Fruit fly (Drosophila melanogaster) whole organism, embryonic: ENCODE results near the gene Trim9.

Experiments used
- ATbp ChIP-seq: fragments of 200-800 bp; sonication (Bioruptor generic); optimal IDR thresholded peaks from 2 replicates; lab custom pipeline; 2017; ENCODE audit warnings: missing biosample characterization, mild to moderate bottlenecking, missing genetic modification characterization, missing genetic modification reagents
- Atf6 ChIP-seq: fragments of 200-800 bp; sonication (Bioruptor generic); IDR thresholded peaks from 2 replicates; pipeline ENCODE4 v1.3.6; 2022; ENCODE audit warnings: missing biosample characterization, missing genetic modification characterization
- CG10274 ChIP-seq: fragments of 200-800 bp; sonication (Bioruptor generic); optimal IDR thresholded peaks from 3 replicates; lab custom pipeline; 2017; ENCODE audit warnings: missing biosample characterization, mild to moderate bottlenecking, missing genetic modification characterization
- CG10321 ChIP-seq: fragments of 200-800 bp; sonication (Bioruptor generic); IDR thresholded peaks from 2 replicates; pipeline ENCODE4 v1.3.6; 2022; ENCODE audit warnings: missing biosample characterization, missing genetic modification characterization
- CG11398 ChIP-seq: fragments of 200-800 bp; sonication (Bioruptor generic); optimal IDR thresholded peaks from 2 replicates; lab custom pipeline; 2016; ENCODE audit warnings: missing biosample characterization, missing genetic modification characterization
- CG11695 ChIP-seq: fragments of 200-800 bp; sonication (Bioruptor generic); IDR thresholded peaks from 3 replicates; pipeline ENCODE4 v1.3.6; 2022; ENCODE audit warnings: missing biosample characterization, missing genetic modification characterization
- CG12219 ChIP-seq: fragments of 200-800 bp; sonication (Bioruptor generic); optimal IDR thresholded peaks from 3 replicates; lab custom pipeline; 2018; ENCODE audit warnings: missing biosample characterization, mild to moderate bottlenecking, missing genetic modification characterization
- CG12769 ChIP-seq: fragments of 200-800 bp; sonication (Bioruptor generic); optimal IDR thresholded peaks from 2 replicates; lab custom pipeline; 2019; ENCODE audit warnings: missing biosample characterization, mild to moderate bottlenecking, missing genetic modification characterization, moderate library complexity
- CG14050 ChIP-seq: fragments of 200-800 bp; sonication (Bioruptor generic); IDR thresholded peaks from 3 replicates; pipeline ENCODE4 v1.3.6; 2022; ENCODE audit warnings: missing biosample characterization, missing genetic modification characterization
- CG14710 ChIP-seq: fragments of 200-800 bp; sonication (Bioruptor generic); optimal IDR thresholded peaks from 3 replicates; lab custom pipeline; 2019; ENCODE audit warnings: missing biosample characterization, mild to moderate bottlenecking, missing genetic modification characterization, moderate library complexity
- CG14860 ChIP-seq: fragments of 200-800 bp; sonication (Bioruptor generic); IDR thresholded peaks from 3 replicates; pipeline ENCODE4 v1.3.6; 2022; ENCODE audit warnings: missing biosample characterization, missing genetic modification characterization; ENCODE audit not compliant: partially characterized antibody
- CG2875 ChIP-seq: fragments of 200-800 bp; sonication (Bioruptor generic); optimal IDR thresholded peaks from 2 replicates; lab custom pipeline; 2017; ENCODE audit warnings: missing biosample characterization, mild to moderate bottlenecking, missing genetic modification characterization, missing genetic modification reagents
- CG3065 ChIP-seq: fragments of 200-800 bp; sonication (Bioruptor generic); optimal IDR thresholded peaks from 2 replicates; lab custom pipeline; 2016; ENCODE audit warnings: missing biosample characterization, missing genetic modification characterization
- CG3281 ChIP-seq: fragments of 200-800 bp; sonication (Bioruptor generic); optimal IDR thresholded peaks from 3 replicates; lab custom pipeline; 2017; ENCODE audit warnings: missing biosample characterization, mild to moderate bottlenecking, missing genetic modification characterization
- CG4707 ChIP-seq: fragments of 200-800 bp; sonication (Bioruptor generic); optimal IDR thresholded peaks from 2 replicates; lab custom pipeline; 2018; ENCODE audit warnings: missing biosample characterization, mild to moderate bottlenecking, missing genetic modification characterization, moderate library complexity
- CG8281 ChIP-seq: fragments of 200-800 bp; sonication (Bioruptor generic); optimal IDR thresholded peaks from 2 replicates; lab custom pipeline; 2018; ENCODE audit warnings: missing biosample characterization, mild to moderate bottlenecking, missing genetic modification characterization, moderate library complexity
- CG8765 ChIP-seq: fragments of 200-800 bp; sonication (Bioruptor generic); IDR thresholded peaks from 2 replicates; pipeline ENCODE4 v1.3.6; 2022; ENCODE audit warnings: missing biosample characterization, missing genetic modification characterization
- ERR ChIP-seq: fragments of 200-800 bp; sonication (Bioruptor generic); optimal IDR thresholded peaks from 2 replicates; lab custom pipeline; 2016; ENCODE audit warnings: missing biosample characterization, missing genetic modification characterization
- GATAe ChIP-seq: fragments of 200-800 bp; sonication (Bioruptor generic); conservative IDR thresholded peaks from 2 replicates; pipeline ENCODE4 v1.3.6; 2022; ENCODE audit warnings: missing biosample characterization, missing genetic modification characterization
- HHEX ChIP-seq: fragments of 200-800 bp; sonication (Bioruptor generic); optimal IDR thresholded peaks from 3 replicates; lab custom pipeline; 2017; ENCODE audit warnings: missing biosample characterization, mild to moderate bottlenecking, missing genetic modification characterization, missing genetic modification reagents
- HLHmδ ChIP-seq: fragments of 200-800 bp; sonication (Bioruptor generic); optimal IDR thresholded peaks from 2 replicates; lab custom pipeline; 2018; ENCODE audit warnings: missing biosample characterization, mild to moderate bottlenecking, missing genetic modification characterization, moderate library complexity
- HmgZ ChIP-seq: fragments of 200-800 bp; sonication (Bioruptor generic); optimal IDR thresholded peaks from 2 replicates; lab custom pipeline; 2018; ENCODE audit warnings: missing biosample characterization, mild to moderate bottlenecking, missing genetic modification characterization
- Hmr ChIP-seq: fragments of 200-800 bp; sonication (Bioruptor generic); optimal IDR thresholded peaks from 3 replicates; lab custom pipeline; 2017; ENCODE audit warnings: mild to moderate bottlenecking, missing biosample characterization, missing genetic modification reagents, missing genetic modification characterization
- Lhr ChIP-seq: fragments of 200-800 bp; sonication (Bioruptor generic); optimal IDR thresholded peaks from 3 replicates; lab custom pipeline; 2017; ENCODE audit warnings: mild to moderate bottlenecking, missing biosample characterization, missing genetic modification reagents, missing genetic modification characterization
- MBD-R2 ChIP-seq: fragments of 200-800 bp; sonication (Bioruptor generic); IDR thresholded peaks from 2 replicates; pipeline ENCODE4 v1.3.6; 2022; ENCODE audit warnings: missing biosample characterization, missing genetic modification characterization
- MTF-1 ChIP-seq: fragments of 200-800 bp; sonication (Bioruptor generic); optimal IDR thresholded peaks from 2 replicates; lab custom pipeline; 2018; ENCODE audit warnings: missing biosample characterization, mild to moderate bottlenecking, missing genetic modification characterization, borderline replicate concordance
- Mes4 ChIP-seq: fragments of 200-800 bp; sonication (Bioruptor generic); optimal IDR thresholded peaks from 2 replicates; lab custom pipeline; 2016; ENCODE audit warnings: missing biosample characterization, missing genetic modification characterization
- PHDP ChIP-seq: fragments of 200-800 bp; sonication (Bioruptor generic); optimal IDR thresholded peaks from 3 replicates; lab custom pipeline; 2018; ENCODE audit warnings: missing biosample characterization, mild to moderate bottlenecking, missing genetic modification characterization, moderate library complexity
- Ptx1 ChIP-seq: fragments of 200-800 bp; sonication (Bioruptor generic); IDR thresholded peaks from 2 replicates; pipeline ENCODE4 v1.3.6; 2022; ENCODE audit warnings: missing biosample characterization, missing genetic modification characterization
- Tbp ChIP-seq: fragments of >200 bp; optimal IDR thresholded peaks from 2 replicates; lab custom pipeline; 2018; ENCODE audit warnings: missing biosample characterization, missing genetic modification characterization
- Trl ChIP-seq, 3 experiments: fragments of >200 bp in 2 of 3; fragments of 200-800 bp in 1 of 3; sonication (Bioruptor generic) in 1 of 3; optimal IDR thresholded peaks; 2 replicates in 1 of 3; 3 replicates in 2 of 3; lab custom pipeline; 2016 to 2017; ENCODE audit warnings: missing biosample characterization in 1 of 3, missing genetic modification characterization in 1 of 3
- Vsx1 ChIP-seq: fragments of 200-800 bp; sonication (Bioruptor generic); optimal IDR thresholded peaks from 2 replicates; lab custom pipeline; 2017; ENCODE audit warnings: missing biosample characterization, mild to moderate bottlenecking, missing genetic modification characterization, missing genetic modification reagents
- Xrp1 ChIP-seq: fragments of 200-800 bp; sonication (Bioruptor generic); IDR thresholded peaks from 2 replicates; pipeline ENCODE4 v1.3.6; 2022; ENCODE audit warnings: missing biosample characterization, missing genetic modification characterization
- bowl ChIP-seq: fragments of 200-800 bp; sonication (Bioruptor generic); IDR thresholded peaks from 2 replicates; pipeline ENCODE4 v1.3.6; 2022; ENCODE audit warnings: missing biosample characterization, missing genetic modification characterization
- br ChIP-seq: fragments of >200 bp; optimal IDR thresholded peaks from 2 replicates; lab custom pipeline; 2017
- chif ChIP-seq, 2 experiments: fragments of 200-800 bp; sonication (Bioruptor generic); optimal IDR thresholded peaks; 3 replicates each; lab custom pipeline; 2016; ENCODE audit warnings: missing biosample characterization in 2 of 2, missing genetic modification characterization in 2 of 2
- chm ChIP-seq: fragments of 200-800 bp; sonication (Bioruptor generic); IDR thresholded peaks from 2 replicates; pipeline ENCODE4 v1.3.6; 2022; ENCODE audit warnings: missing biosample characterization, missing genetic modification characterization
- ci ChIP-seq: fragments of 200-800 bp; sonication (Bioruptor generic); IDR thresholded peaks from 3 replicates; pipeline ENCODE4 v1.3.6; 2022; ENCODE audit warnings: missing biosample characterization, missing genetic modification characterization
- dpn ChIP-seq, 2 experiments: fragments of 200-800 bp; sonication (Bioruptor generic); optimal IDR thresholded peaks; 3 replicates each; lab custom pipeline; 2016; ENCODE audit warnings: missing biosample characterization in 2 of 2, missing genetic modification characterization in 2 of 2
- fd64A ChIP-seq: fragments of 200-800 bp; sonication (Bioruptor generic); optimal IDR thresholded peaks from 3 replicates; lab custom pipeline; 2018; ENCODE audit warnings: missing biosample characterization, mild to moderate bottlenecking, missing genetic modification characterization
- gsb-n ChIP-seq: fragments of 200-800 bp; sonication (Bioruptor generic); optimal IDR thresholded peaks from 3 replicates; lab custom pipeline; 2018; ENCODE audit warnings: missing biosample characterization, mild to moderate bottlenecking, missing genetic modification characterization
- ken ChIP-seq: fragments of 200-800 bp; sonication (Bioruptor generic); IDR thresholded peaks from 3 replicates; pipeline ENCODE4 v1.3.6; 2022; ENCODE audit warnings: missing biosample characterization, missing genetic modification characterization
- lbe ChIP-seq: fragments of 200-800 bp; sonication (Bioruptor generic); optimal IDR thresholded peaks from 2 replicates; lab custom pipeline; 2016; ENCODE audit warnings: missing biosample characterization, mild to moderate bottlenecking, missing genetic modification characterization
- lov ChIP-seq, 2 experiments: fragments of 200-800 bp in 1 of 2; fragments of >200 bp in 1 of 2; sonication (Bioruptor generic) in 1 of 2; IDR thresholded peaks in 1 of 2; optimal IDR thresholded peaks in 1 of 2; 2 replicates in 1 of 2; 3 replicates in 1 of 2; pipeline versions ENCODE4 v1.3.6 to Lab custom; 2017 to 2022; ENCODE audit warnings: missing biosample characterization in 1 of 2, missing genetic modification characterization in 1 of 2
- nau ChIP-seq: fragments of 200-800 bp; sonication (Bioruptor generic); optimal IDR thresholded peaks from 3 replicates; lab custom pipeline; 2017; ENCODE audit warnings: missing biosample characterization, mild to moderate bottlenecking, missing genetic modification characterization, missing genetic modification reagents
- nerfin-1 ChIP-seq: fragments of 200-800 bp; sonication (Bioruptor generic); optimal IDR thresholded peaks from 3 replicates; lab custom pipeline; 2019; ENCODE audit warnings: missing biosample characterization, mild to moderate bottlenecking, missing genetic modification characterization, moderate library complexity
- odd ChIP-seq: fragments of 200-800 bp; sonication (Bioruptor generic); optimal IDR thresholded peaks from 2 replicates; lab custom pipeline; 2017; ENCODE audit warnings: missing biosample characterization, mild to moderate bottlenecking, missing genetic modification characterization
- onecut ChIP-seq: fragments of 200-800 bp; sonication (Bioruptor generic); IDR thresholded peaks from 2 replicates; pipeline ENCODE4 v1.3.6; 2022; ENCODE audit warnings: missing biosample characterization, missing genetic modification characterization
- otp ChIP-seq: fragments of 200-800 bp; sonication (Bioruptor generic); IDR thresholded peaks from 3 replicates; pipeline ENCODE4, ENCODE4 v1.3.6; 2022; ENCODE audit warnings: missing biosample characterization, missing genetic modification characterization

Gene Trim9

dm6 chr2L:10552807-10553206, 8.1 kb downstream of the Trim9 start (continued):
- TF ChIP-seq Xrp1 (GFP tag; lab: Robert Waterston, UW) (peak; percentile 79), CG8765 (GFP tag; lab: Robert Waterston, UW) (no peak), CG3065 (GFP tag; lab: Kevin White, UChicago) (no peak), br (lab: Kevin White, UChicago) (no peak), nau (GFP tag; lab: Kevin White, UChicago) (peak; percentile 41), CG14710 (tag; lab: Kevin White, UChicago) (peak; percentile 49), CG2875 (GFP tag; lab: Kevin White, UChicago) (peak; percentile 51), GATAe (GFP tag; lab: Robert Waterston, UW) (no peak), HmgZ (peak; percentile 30), HLHmδ (peak; percentile 85), lbe (GFP tag; lab: Kevin White, UChicago) (peak; percentile 4), ken (GFP tag; lab: Robert Waterston, UW) (0 out of 3 replicates have a peak, but pooled peaks have one; percentile 23), Mes4 (no peak), ATbp (GFP tag; lab: Kevin White, UChicago) (peak; percentile 33), CG12219 (GFP tag; lab: Kevin White, UChicago) (peak; percentile 27), MTF-1 (peak; percentile 60), dpn (GFP tag; optimal IDR thresholded peaks at IDR 0.05; lab: Kevin White, UChicago) (peak in 1 of 2 experiments; percentile 4), Ptx1 (GFP tag; lab: Robert Waterston, UW) (0 out of 2 replicates have a peak, but pooled peaks have one; percentile 10), ci (peak; percentile 38; the same call in 1 of the 3 replicates), lov (optimal IDR thresholded peaks at IDR 0.05; lab: Kevin White, UChicago) (no peak), lov (GFP tag; IDR thresholded peaks at IDR 0.05; lab: Robert Waterston, UW) (no peak), CG10274 (GFP tag; lab: Kevin White, UChicago) (no peak), chm (GFP tag; lab: Robert Waterston, UW) (peak; percentile 66; the same call in 1 of the 2 replicates), Trl (optimal IDR thresholded peaks at IDR 0.05; lab: Kevin White, UChicago) (no peak), Trl (GFP tag; optimal IDR thresholded peaks at IDR 0.05; lab: Kevin White, UChicago) (peak; percentile 21), CG14050 (GFP tag; lab: Robert Waterston, UW) (no peak), Vsx1 (peak; percentile 58), Tbp (GFP tag; lab: Kevin White, UChicago) (no peak), chif (GFP tag; optimal IDR thresholded peaks at IDR 0.05; lab: Kevin White, UChicago) (peak; percentile 21 to 42), nerfin-1 (tag; lab: Kevin White, UChicago) (peak; percentile 24), CG11398 (GFP tag; lab: Kevin White, UChicago) (peak; percentile 31), PHDP (peak; percentile 49), MBD-R2 (no peak), Lhr (GFP tag; lab: Kevin White, UChicago) (peak; percentile 35), CG3281 (GFP tag; lab: Kevin White, UChicago) (peak; percentile 9), Atf6 (GFP tag; lab: Robert Waterston, UW) (0 out of 2 replicates have a peak, but pooled peaks have one; percentile 28), odd (GFP tag; lab: Kevin White, UChicago) (peak; percentile 36), CG14860 (no peak), HHEX (GFP tag; lab: Kevin White, UChicago) (peak; percentile 48), onecut (GFP tag; lab: Robert Waterston, UW) (peak; percentile 31; the same call in 1 of the 2 replicates), fd64A (GFP tag; lab: Kevin White, UChicago) (peak; percentile 58), bowl (GFP tag; lab: Robert Waterston, UW) (no peak), CG12769 (peak; percentile 0), ERR (GFP tag; lab: Kevin White, UChicago) (no peak), CG4707 (GFP tag; lab: Kevin White, UChicago) (peak; percentile 53), gsb-n (tag; lab: Kevin White, UChicago) (peak; percentile 56), CG10321 (GFP tag; lab: Robert Waterston, UW) (peak; percentile 42; the same call in 1 of the 2 replicates), Hmr (GFP tag; lab: Kevin White, UChicago) (peak; percentile 8), CG8281 (peak; percentile 17), otp (GFP tag; lab: Robert Waterston, UW) (peak; percentile 45; the same call in 1 of the 3 replicates), CG11695 (GFP tag; lab: Robert Waterston, UW) (0 out of 3 replicates have a peak, but pooled peaks have one; percentile 35)
